Worm (Caenorhabditis elegans) whole organism, L4 larva: ENCODE data around the gene col-133.

Source experiments
- D1046.2 ChIP-seq: fragments of 200-800 bp; sonication (Bioruptor generic); IDR thresholded peaks from 2 replicates; pipeline ENCODE4 v1.3.6; 2022; ENCODE audit warnings: missing genetic modification characterization, missing compliant biosample characterization
- F10B5.3 ChIP-seq: sonication (generic microtip); optimal IDR thresholded peaks from 2 replicates; lab custom pipeline; 2016; ENCODE audit warnings: mild to moderate bottlenecking, missing genetic modification characterization, missing compliant biosample characterization
- Y48G9A.11 ChIP-seq: fragments of 200-800 bp; sonication (Bioruptor generic); IDR thresholded peaks from 2 replicates; pipeline ENCODE4 v1.3.6; 2022; ENCODE audit warnings: missing genetic modification reagents, missing genetic modification characterization, missing compliant biosample characterization
- aha-1 ChIP-seq: fragments of 150-350 bp; peaks from one replicate; lab custom pipeline; 2014; ENCODE audit warnings: missing biosample characterization, missing genetic modification characterization
- aly-2 ChIP-seq: sonication (generic microtip); optimal IDR thresholded peaks from 2 replicates; lab custom pipeline; 2018; ENCODE audit warnings: missing biosample characterization, missing genetic modification characterization
- attf-4 ChIP-seq: sonication (generic microtip); optimal IDR thresholded peaks from 3 replicates; lab custom pipeline; 2017; ENCODE audit warnings: missing biosample characterization, missing genetic modification characterization
- ceh-32 ChIP-seq: sonication (generic microtip); optimal IDR thresholded peaks from 2 replicates; lab custom pipeline; 2016; ENCODE audit warnings: mild to moderate bottlenecking, missing genetic modification characterization, missing compliant biosample characterization; ENCODE audit not compliant: poor library complexity
- ceh-62 ChIP-seq: sonication (generic microtip); optimal IDR thresholded peaks from 2 replicates; lab custom pipeline; 2017; ENCODE audit warnings: missing biosample characterization, missing genetic modification characterization
- ctbp-1 ChIP-seq: fragments of 200-800 bp; sonication (Bioruptor generic); IDR thresholded peaks from 2 replicates; pipeline ENCODE4 v1.3.6; 2022; ENCODE audit warnings: missing genetic modification reagents, missing genetic modification characterization, missing compliant biosample characterization
- daf-12 ChIP-seq: fragments of 150-350 bp; optimal IDR thresholded peaks from 2 replicates; lab custom pipeline; 2014; ENCODE audit warnings: missing biosample characterization, missing genetic modification reagents, missing genetic modification characterization
- dmd-6 ChIP-seq: fragments of 200-800 bp; sonication (Bioruptor generic); IDR thresholded peaks from 2 replicates; pipeline ENCODE4 v1.3.6; 2022; ENCODE audit warnings: missing genetic modification reagents, missing genetic modification characterization, missing compliant biosample characterization
- dmd-8 ChIP-seq: fragments of 200-800 bp; sonication (Bioruptor generic); IDR thresholded peaks from 2 replicates; pipeline ENCODE4 v1.3.6; 2022; ENCODE audit warnings: missing genetic modification characterization, missing compliant biosample characterization
- dpl-1 ChIP-seq: fragments of 150-350 bp; optimal IDR thresholded peaks from 2 replicates; lab custom pipeline; 2014; ENCODE audit warnings: missing biosample characterization, missing genetic modification reagents, missing genetic modification characterization
- duxl-1 ChIP-seq: sonication (generic microtip); optimal IDR thresholded peaks from 2 replicates; lab custom pipeline; 2016; ENCODE audit warnings: mild to moderate bottlenecking, missing genetic modification characterization, moderate library complexity, missing compliant biosample characterization; ENCODE audit not compliant: poor library complexity
- fos-1 ChIP-seq: fragments of 150-350 bp; optimal IDR thresholded peaks from 2 replicates; lab custom pipeline; 2014; ENCODE audit warnings: missing biosample characterization, missing genetic modification characterization
- hlh-11 ChIP-seq: fragments of 200-800 bp; sonication (Bioruptor generic); optimal IDR thresholded peaks from 2 replicates; lab custom pipeline; 2018; ENCODE audit warnings: mild to moderate bottlenecking, missing genetic modification characterization, missing compliant biosample characterization
- lim-7 ChIP-seq: fragments of 200-800 bp; sonication (Bioruptor generic); IDR thresholded peaks from 2 replicates; pipeline ENCODE4 v1.3.6; 2022; ENCODE audit warnings: missing genetic modification characterization, missing compliant biosample characterization
- lin-1 ChIP-seq: fragments of 200-800 bp; sonication (Bioruptor generic); IDR thresholded peaks from 2 replicates; pipeline ENCODE4 v1.3.6; 2022; ENCODE audit warnings: missing genetic modification reagents, missing genetic modification characterization, missing compliant biosample characterization
- lin-29 ChIP-seq: fragments of 200-800 bp; sonication (Bioruptor generic); IDR thresholded peaks from 2 replicates; pipeline ENCODE4 v1.3.6; 2022; ENCODE audit warnings: missing genetic modification reagents, missing genetic modification characterization, missing compliant biosample characterization
- lin-38 ChIP-seq: fragments of 200-800 bp; sonication (Bioruptor generic); IDR thresholded peaks from 2 replicates; pipeline ENCODE4 v1.3.6; 2022; ENCODE audit warnings: missing genetic modification reagents, missing genetic modification characterization, missing compliant biosample characterization
- lsy-2 ChIP-seq, 2 experiments: fragments of 150-350 bp in 1 of 2; sonication (generic microtip) in 1 of 2; optimal IDR thresholded peaks; 2 replicates each; lab custom pipeline; 2014 to 2017; ENCODE audit warnings: missing biosample characterization in 2 of 2, missing genetic modification characterization in 2 of 2
- mdl-1 ChIP-seq, 2 experiments: fragments of 150-350 bp in 1 of 2; sonication (generic microtip) in 1 of 2; optimal IDR thresholded peaks; 2 replicates each; lab custom pipeline; 2014 to 2017; ENCODE audit warnings: missing biosample characterization in 2 of 2, missing genetic modification characterization in 2 of 2
- mdt-29 ChIP-seq: fragments of 200-800 bp; sonication (Bioruptor generic); IDR thresholded peaks from 2 replicates; pipeline ENCODE4 v1.3.6; 2022; ENCODE audit warnings: missing genetic modification reagents, missing genetic modification characterization, missing compliant biosample characterization
- mes-2 ChIP-seq: sonication (generic microtip); optimal IDR thresholded peaks from 2 replicates; lab custom pipeline; 2016; ENCODE audit warnings: missing genotype, mild to moderate bottlenecking, missing genetic modification characterization, missing compliant biosample characterization; ENCODE audit not compliant: poor library complexity, severe bottlenecking
- mxl-2 ChIP-seq: fragments of 200-800 bp; sonication (Bioruptor generic); conservative IDR thresholded peaks from 2 replicates; pipeline ENCODE4 v1.3.6; 2022; ENCODE audit warnings: missing genetic modification reagents, missing genetic modification characterization, missing compliant biosample characterization
- nhr-10 ChIP-seq: fragments of 150-350 bp; optimal IDR thresholded peaks from 2 replicates; lab custom pipeline; 2014; ENCODE audit warnings: missing biosample characterization, missing genetic modification characterization
- nhr-25 ChIP-seq: sonication (generic microtip); optimal IDR thresholded peaks from 2 replicates; lab custom pipeline; 2017; ENCODE audit warnings: missing genetic modification characterization, mild to moderate bottlenecking, missing compliant biosample characterization, antibody characterized with exemption, moderate library complexity, borderline replicate concordance; ENCODE audit not compliant: insufficient read depth
- nhr-48 ChIP-seq: sonication (generic microtip); optimal IDR thresholded peaks from 2 replicates; lab custom pipeline; 2016; ENCODE audit warnings: mild to moderate bottlenecking, missing genetic modification characterization, missing compliant biosample characterization
- nhr-6 ChIP-seq: fragments of 150-350 bp; optimal IDR thresholded peaks from 2 replicates; lab custom pipeline; 2014; ENCODE audit warnings: missing biosample characterization, missing genetic modification characterization
- snpc-1.2 ChIP-seq: fragments of 200-800 bp; sonication (Bioruptor generic); IDR thresholded peaks from 2 replicates; pipeline ENCODE4 v1.3.6; 2022; ENCODE audit warnings: missing genetic modification reagents, missing genetic modification characterization, missing compliant biosample characterization
- snpc-4 ChIP-seq: fragments of 150-350 bp; optimal IDR thresholded peaks from 2 replicates; lab custom pipeline; 2014; ENCODE audit warnings: missing biosample characterization, missing genetic modification characterization
- unc-62 ChIP-seq, 3 experiments: fragments of 150-350 bp in 1 of 3; sonication (generic microtip); optimal IDR thresholded peaks in 2 of 3; peaks in 1 of 3; 1 replicate in 1 of 3; 2 replicates in 2 of 3; lab custom pipeline; 2014 to 2017; ENCODE audit warnings: missing biosample characterization in 3 of 3, missing genetic modification characterization in 3 of 3, missing genetic modification reagents in 3 of 3, missing genotype in 1 of 3
- vab-7 ChIP-seq: fragments of 200-800 bp; sonication (Bioruptor generic); IDR thresholded peaks from 2 replicates; pipeline ENCODE4 v1.3.6; 2022; ENCODE audit warnings: missing genetic modification reagents, missing genetic modification characterization, missing compliant biosample characterization

The col-133 gene

ce11 chrIV:14070992-14071289, 28.2 kb downstream of the col-133 start (continued):
- TF ChIP-seq mdt-29 (no peak; the same call in 1 of the 2 replicates), fos-1 (tag; lab: Kevin White, UChicago) (no peak)

- TF ChIP-seq nhr-25 (tag; lab: Kevin White, UChicago) (no peak), nhr-10 (tag; lab: Kevin White, UChicago) (no peak), snpc-1.2 (GFP tag; lab: Robert Waterston, UW) (peak; percentile 83), lin-38 (GFP tag; lab: Robert Waterston, UW) (peak; percentile 93), daf-12 (tag; lab: Kevin White, UChicago) (no peak), ctbp-1 (GFP tag; lab: Robert Waterston, UW) (no peak), mes-2 (tag; lab: Kevin White, UChicago) (peak; percentile 37), vab-7 (GFP tag; lab: Robert Waterston, UW) (0 out of 2 replicates have a peak, but pooled peaks have one; percentile 10), attf-4 (tag; lab: Kevin White, UChicago) (no peak), lin-29 (GFP tag; lab: Robert Waterston, UW) (no peak), nhr-48 (peak; percentile 35), dmd-8 (no peak), hlh-11 (peak; percentile 75), snpc-4 (tag; lab: Kevin White, UChicago) (no peak), lsy-2 (tag; optimal IDR thresholded peaks at IDR 0.05; lab: Kevin White, UChicago) (peak in 1 of 2 experiments; percentile 14), Y48G9A.11 (GFP tag; lab: Robert Waterston, UW) (no peak), fos-1 (tag; lab: Kevin White, UChicago) (no peak), nhr-6 (no peak), dpl-1 (GFP tag; lab: Kevin White, UChicago) (peak; percentile 54), aly-2 (tag; lab: Kevin White, UChicago) (no peak), F10B5.3 (no peak), lin-1 (no peak), D1046.2 (GFP tag; lab: Robert Waterston, UW) (no peak), mdl-1 (tag; optimal IDR thresholded peaks at IDR 0.05; lab: Kevin White, UChicago) (no peak), dmd-6 (GFP tag; lab: Robert Waterston, UW) (no peak)
Measured at ce11 chrIV:14070185-14070991, 28.8 kb downstream of the col-133 start.

- no peak for TF ChIP-seq ceh-32
Measured at ce11 chrIV:14069760-14070159, 29.4 kb downstream of the col-133 start, which contains the start of gene lst-4. Gene lst-4 (minus strand): TSS chrIV:14069860.

- TF ChIP-seq duxl-1 (tag; lab: Kevin White, UChicago) (no peak), ceh-32 (no peak), mxl-2 (GFP tag; lab: Robert Waterston, UW) (no peak), lim-7 (GFP tag; lab: Robert Waterston, UW) (no peak), unc-62 (GFP tag; optimal IDR thresholded peaks at IDR 0.05 in 1 of 2; lab: Kevin White, UChicago) (no peak), unc-62 (tag; optimal IDR thresholded peaks at IDR 0.05; lab: Kevin White, UChicago) (no peak), ceh-62 (tag; lab: Kevin White, UChicago) (no peak), aha-1 (peak; percentile 67)
Measured at ce11 chrIV:14066403-14066802, 32.8 kb downstream of the col-133 start.
